Fruit fly (Drosophila melanogaster): ENCODE data around the gene CG13931.

DNA sequence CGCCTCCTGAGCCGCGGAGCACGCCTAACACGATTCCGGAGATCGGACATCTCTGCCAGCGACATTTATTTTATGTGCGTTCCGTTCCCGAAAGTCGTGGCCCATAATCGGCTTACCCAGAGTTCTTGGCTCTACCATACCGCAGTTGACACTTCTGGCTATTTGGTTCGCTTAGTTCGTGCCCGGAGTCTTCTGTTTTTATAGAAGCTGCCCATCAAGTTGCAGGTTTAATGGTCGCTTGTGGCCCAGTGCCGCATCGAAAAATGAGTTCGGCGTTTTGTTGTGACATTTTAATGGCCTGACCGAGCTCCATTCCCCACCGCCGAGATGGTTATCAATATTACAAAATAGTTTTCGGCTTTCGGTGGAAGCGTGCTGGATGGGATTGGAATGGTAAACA, 26.0 kb downstream of the CG13931 start:
- TF ChIP-seq CG5204 (GFP tag; optimal IDR thresholded peaks at IDR 0.05) (no peak), ovo (GFP tag; optimal IDR thresholded peaks at IDR 0.05) (no peak), bab1 (GFP tag; optimal IDR thresholded peaks at IDR 0.05) (no peak), Crg-1 (GFP tag; optimal IDR thresholded peaks at IDR 0.05) (no peak), tj (GFP tag; optimal IDR thresholded peaks at IDR 0.05) (no peak), Mnt (GFP tag; optimal IDR thresholded peaks at IDR 0.05) (no peak), Clk (GFP tag; optimal IDR thresholded peaks at IDR 0.05) (no peak), toe (GFP tag; optimal IDR thresholded peaks at IDR 0.05) (no peak), kay (GFP tag; ENCODE audit: borderline replicate concordance) (no peak), CG7101 (tag; optimal IDR thresholded peaks at IDR 0.05) (no peak), Hr96 (GFP tag; optimal IDR thresholded peaks at IDR 0.05) (no peak), CG11617 (GFP tag; optimal IDR thresholded peaks at IDR 0.05) (no peak), CG33017 (tag; optimal IDR thresholded peaks at IDR 0.05) (no peak)

Data from whole organism, adult.